Fruit fly (Drosophila melanogaster) whole organism, embryonic: ENCODE results near the gene CG15047.

Source experiments
- ATbp ChIP-seq: fragments of 200-800 bp; sonication (Bioruptor generic); optimal IDR thresholded peaks from 2 replicates; lab custom pipeline; 2017; ENCODE audit warnings: missing biosample characterization, mild to moderate bottlenecking, missing genetic modification characterization, missing genetic modification reagents
- Atf3 ChIP-seq: fragments of 200-800 bp; sonication (Bioruptor generic); optimal IDR thresholded peaks from 3 replicates; lab custom pipeline; 2016; ENCODE audit warnings: missing biosample characterization, missing genetic modification characterization
- CG1024 ChIP-seq: fragments of 200-800 bp; sonication (Bioruptor generic); IDR thresholded peaks from 2 replicates; pipeline ENCODE4 v1.3.6; 2022; ENCODE audit warnings: missing biosample characterization, missing genetic modification characterization
- CG6813 ChIP-seq: fragments of 200-800 bp; sonication (Bioruptor generic); optimal IDR thresholded peaks from 2 replicates; lab custom pipeline; 2017; ENCODE audit warnings: missing biosample characterization, missing genetic modification characterization, mild to moderate bottlenecking, moderate library complexity, missing genetic modification reagents
- CG8944 ChIP-seq: fragments of 200-800 bp; sonication (Bioruptor generic); optimal IDR thresholded peaks from 3 replicates; lab custom pipeline; 2016; ENCODE audit warnings: missing biosample characterization, missing genetic modification characterization
- gcm2 ChIP-seq: fragments of 200-800 bp; sonication (Bioruptor generic); optimal IDR thresholded peaks from 2 replicates; lab custom pipeline; 2016; ENCODE audit warnings: missing biosample characterization, missing genetic modification characterization

DNA sequence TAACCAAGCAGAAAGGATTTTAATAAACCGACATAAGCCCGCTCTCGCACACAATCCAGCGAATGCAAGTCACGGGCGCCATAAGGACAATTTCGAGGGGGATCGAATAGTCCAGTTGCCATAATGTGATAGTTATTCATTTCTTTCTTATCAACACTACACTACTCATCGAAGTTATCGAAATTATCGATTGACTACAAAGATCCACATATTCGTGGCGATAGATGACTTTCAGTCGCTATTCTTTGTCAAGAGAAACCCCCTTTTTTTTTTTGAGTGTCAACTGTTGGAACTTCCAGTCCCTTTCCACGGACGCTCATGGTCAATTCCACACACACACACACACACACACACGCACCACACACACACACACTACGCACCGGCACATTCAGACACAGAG is 26.1 kb downstream of the CG15047 start:
- TF ChIP-seq CG1024 (GFP tag; lab: Robert Waterston, UW) (no peak), gcm2 (GFP tag; lab: Kevin White, UChicago) (no peak), Atf3 (GFP tag; lab: Kevin White, UChicago) (no peak), CG8944 (GFP tag; lab: Kevin White, UChicago) (no peak), ATbp (GFP tag; lab: Kevin White, UChicago) (no peak), CG6813 (GFP tag; lab: Kevin White, UChicago) (no peak)
